Worm (Caenorhabditis elegans) whole organism, young adult: ENCODE results near the gene srw-123.

Experiments used
- F57A8.1 ChIP-seq: fragments of 200-800 bp; sonication (Bioruptor generic); optimal IDR thresholded peaks from 2 replicates; lab custom pipeline; 2018; ENCODE audit warnings: mild to moderate bottlenecking, missing genetic modification characterization, moderate library complexity, missing compliant biosample characterization
- dpl-1 ChIP-seq: fragments of 150-350 bp; optimal IDR thresholded peaks from 2 replicates; lab custom pipeline; 2014; ENCODE audit warnings: missing biosample characterization, missing genetic modification reagents, missing genetic modification characterization
- egrh-3 ChIP-seq: fragments of 200-800 bp; sonication (Bioruptor generic); IDR thresholded peaks from 2 replicates; pipeline ENCODE4 v1.3.6; 2022; ENCODE audit warnings: missing genetic modification reagents, missing genetic modification characterization, missing compliant biosample characterization
- let-526 ChIP-seq: fragments of 200-800 bp; sonication (Bioruptor generic); IDR thresholded peaks from 2 replicates; pipeline ENCODE4 v1.3.6; 2022; ENCODE audit warnings: missing genetic modification reagents, missing genetic modification characterization, missing compliant biosample characterization
- madf-10 ChIP-seq: sonication (generic microtip); optimal IDR thresholded peaks from 2 replicates; lab custom pipeline; 2016; ENCODE audit warnings: mild to moderate bottlenecking, missing genetic modification characterization, missing compliant biosample characterization
- rec-8 ChIP-seq, 2 experiments: sonication (generic microtip); optimal IDR thresholded peaks; 2 replicates each; lab custom pipeline; 2016; ENCODE audit warnings: mild to moderate bottlenecking in 2 of 2, missing genetic modification characterization in 2 of 2, missing genetic modification reagents in 2 of 2, missing genotype in 2 of 2, missing biosample characterization in 1 of 2, missing compliant biosample characterization in 1 of 2, moderate library complexity in 1 of 2
- ztf-18 ChIP-seq: sonication (generic microtip); optimal IDR thresholded peaks from 2 replicates; lab custom pipeline; 2016; ENCODE audit warnings: missing genotype, mild to moderate bottlenecking, missing genetic modification characterization, missing compliant biosample characterization

ce11 chrV:2987407-2987806 is 12.2 kb upstream of the srw-123 start, which contains the start of gene srh-85:
- no peak for TF ChIP-seq madf-10 (tag; lab: Kevin White, UChicago)
- TF ChIP-seq F57A8.1 (GFP tag; lab: Kevin White, UChicago) = no peak
- TF ChIP-seq egrh-3 (GFP tag; lab: Robert Waterston, UW) = no peak
- TF ChIP-seq ztf-18 (tag; lab: Kevin White, UChicago) = no peak
- TF ChIP-seq rec-8 (tag; optimal IDR thresholded peaks at IDR 0.05; lab: Kevin White, UChicago) = no peak
- TF ChIP-seq let-526 (GFP tag; lab: Robert Waterston, UW) = no peak
- no peak for TF ChIP-seq dpl-1 (GFP tag; lab: Kevin White, UChicago)
